Worm (Caenorhabditis elegans): ENCODE data around the gene drh-1.
A peak's percentile ranks its signal among the peaks of the same experiment; 100 is the strongest.

Gene drh-1

DNA sequence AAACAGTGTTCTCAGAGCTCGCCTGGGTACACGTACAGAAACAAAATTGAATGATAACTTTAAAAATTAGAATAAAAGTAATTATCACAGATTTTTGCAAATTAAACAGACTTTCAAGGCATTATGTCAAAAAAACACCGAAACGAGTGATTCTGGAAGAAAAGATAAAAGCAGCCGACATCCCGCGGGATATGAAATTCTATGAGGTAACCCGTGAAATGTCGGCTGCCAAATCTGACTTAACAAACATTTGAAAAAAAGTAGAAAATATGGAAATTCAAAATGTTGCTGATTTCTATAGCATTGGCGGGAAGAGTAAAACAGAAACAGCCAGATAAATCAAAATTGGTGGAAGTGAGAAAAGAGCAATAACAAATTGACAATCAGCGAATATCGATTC, 47.5 kb downstream of the drh-1 start:
- TF ChIP-seq snpc-4 (tag; optimal IDR thresholded peaks at IDR 0.05) (peak; percentile 44), nhr-43 (tag; optimal IDR thresholded peaks at IDR 0.05; ENCODE audit: poor library complexity, severe bottlenecking) (no peak)

- no peak for TF ChIP-seq egl-27 (tag; optimal IDR thresholded peaks at IDR 0.05)
- no peak for TF ChIP-seq nhr-25 (tag; optimal IDR thresholded peaks at IDR 0.05)
- TF ChIP-seq pha-4 (tag; optimal IDR thresholded peaks at IDR 0.05), result peak; percentile 38
- no peak for TF ChIP-seq R02D3.7 (tag; optimal IDR thresholded peaks at IDR 0.05)
- no peak for TF ChIP-seq nhr-23 (tag; optimal IDR thresholded peaks at IDR 0.05)
- no peak for TF ChIP-seq lin-39 (tag; optimal IDR thresholded peaks at IDR 0.05)
- no peak for TF ChIP-seq nhr-43 (tag; optimal IDR thresholded peaks at IDR 0.05; ENCODE audit: poor library complexity, severe bottlenecking)
These were observed 51.1 kb downstream of the drh-1 start for ce11 chrIV:6562039-6562438.

DNA sequence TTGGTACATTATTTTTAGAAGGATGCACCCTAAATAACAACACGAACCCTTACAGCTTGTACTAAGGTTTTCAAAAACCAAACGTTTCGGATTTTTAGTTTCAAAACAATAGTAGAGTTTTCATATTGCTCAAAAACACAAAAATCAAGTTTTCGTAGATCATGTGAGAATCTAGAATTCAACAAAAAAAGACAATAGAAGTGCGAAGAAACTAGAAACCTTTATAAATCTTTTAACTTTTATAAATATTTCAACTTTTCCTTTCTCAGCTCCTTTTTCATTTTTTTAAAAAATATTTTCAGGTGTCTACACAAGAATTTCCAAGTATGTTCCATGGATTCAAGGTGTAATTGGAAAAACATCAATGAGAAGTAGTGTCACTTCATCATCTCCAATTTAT, 52.7 kb downstream of the drh-1 start, which contains the start of gene best-9:
Gene best-9 (plus strand): TSS at position 301 of the 400 bp plus-strand sequence.
- no peak for TF ChIP-seq jun-1 (tag; optimal IDR thresholded peaks at IDR 0.05)
- TF ChIP-seq eor-1 (tag; optimal IDR thresholded peaks at IDR 0.05), result no peak
- no peak for TF ChIP-seq ama-1 (optimal IDR thresholded peaks at IDR 0.05)
- no peak for TF ChIP-seq nfya-1 (tag; optimal IDR thresholded peaks at IDR 0.05; ENCODE audit: insufficient read depth)
- TF ChIP-seq nhr-25 (tag; optimal IDR thresholded peaks at IDR 0.05), result no peak
